Fruit fly (Drosophila melanogaster) S2 (cell line): ENCODE results near the gene CycY.

Source experiments
- CG8478 ChIP-seq: fragments of >200 bp; optimal IDR thresholded peaks from 2 replicates; lab custom pipeline; 2018
- CTCF ChIP-seq, 2 experiments: fragments of >200 bp; optimal IDR thresholded peaks; 2 replicates each; lab custom pipeline; 2018

Gene CycY

dm6 chr2L:11793986-11794385, 19.6 kb downstream of the CycY start, which contains the start of gene CG14937:
CG14937 (minus strand) TSS chr2L:11794086.
- TF ChIP-seq CTCF (optimal IDR thresholded peaks at IDR 0.05; lab: Kevin White, UChicago) (no peak), CG8478 (lab: Kevin White, UChicago) (no peak)

- no peak for TF ChIP-seq CG8478 (lab: Kevin White, UChicago)
- TF ChIP-seq CTCF (optimal IDR thresholded peaks at IDR 0.05; lab: Kevin White, UChicago) = no peak
Observed at dm6 chr2L:11792265-11792664, 21.3 kb downstream of the CycY start, which contains the start of gene Tsp33B. Tsp33B (minus strand) TSS chr2L:11792365.

- TF ChIP-seq CTCF (optimal IDR thresholded peaks at IDR 0.05; lab: Kevin White, UChicago) (no peak), CG8478 (lab: Kevin White, UChicago) (no peak)
Observed at dm6 chr2L:11789690-11790089, 23.9 kb downstream of the CycY start, which contains the start of gene CG14932. CG14932 (plus strand) TSS chr2L:11789919.

- no peak for TF ChIP-seq CTCF (optimal IDR thresholded peaks at IDR 0.05; lab: Kevin White, UChicago)
- no peak for TF ChIP-seq CG8478 (lab: Kevin White, UChicago)
Observed at dm6 chr2L:11788034-11788433, 25.5 kb downstream of the CycY start, which contains the start of gene CG14931. CG14931 (plus strand) TSS chr2L:11788334.
